Fruit fly (Drosophila melanogaster) whole organism, pupa: Measurements from ENCODE around the gene Nepl14.

Experiments
- CG10348 ChIP-seq: fragments of 200-800 bp; sonication (Bioruptor generic); IDR thresholded peaks from 2 replicates; pipeline ENCODE4 v1.3.6; 2022; ENCODE audit warnings: missing biosample characterization, missing genetic modification characterization
- CG12605 ChIP-seq: fragments of 200-800 bp; sonication (Bioruptor generic); IDR thresholded peaks from 2 replicates; pipeline ENCODE4 v1.3.6; 2022; ENCODE audit warnings: missing biosample characterization, missing genetic modification characterization
- CG13204 ChIP-seq: fragments of 200-800 bp; sonication (Bioruptor generic); optimal IDR thresholded peaks from 2 replicates; lab custom pipeline; 2018; ENCODE audit warnings: missing biosample characterization, mild to moderate bottlenecking, missing genetic modification characterization, moderate library complexity
- CG14655 ChIP-seq: fragments of 200-800 bp; sonication (Bioruptor generic); optimal IDR thresholded peaks from 3 replicates; lab custom pipeline; 2017; ENCODE audit warnings: mild to moderate bottlenecking, missing biosample characterization, missing genetic modification reagents, missing genetic modification characterization
- CG15710 ChIP-seq: fragments of 200-800 bp; sonication (Bioruptor generic); optimal IDR thresholded peaks from 2 replicates; lab custom pipeline; 2018; ENCODE audit warnings: missing biosample characterization, mild to moderate bottlenecking, missing genetic modification characterization, moderate library complexity
- CG17806 ChIP-seq: fragments of 200-800 bp; sonication (Bioruptor generic); optimal IDR thresholded peaks from 2 replicates; lab custom pipeline; 2018; ENCODE audit warnings: missing biosample characterization, mild to moderate bottlenecking, missing genetic modification characterization, moderate library complexity
- CG32121 ChIP-seq: fragments of 200-800 bp; sonication (Bioruptor generic); IDR thresholded peaks from 2 replicates; pipeline ENCODE4 v1.3.6; 2022; ENCODE audit warnings: missing biosample characterization, missing genetic modification characterization
- CG34367 ChIP-seq: fragments of 200-800 bp; sonication (Bioruptor generic); optimal IDR thresholded peaks from 2 replicates; lab custom pipeline; 2018; ENCODE audit warnings: missing biosample characterization, mild to moderate bottlenecking, missing genetic modification characterization
- CG4496 ChIP-seq: fragments of 200-800 bp; sonication (Bioruptor generic); IDR thresholded peaks from 3 replicates; pipeline ENCODE4 v1.3.6; 2022; ENCODE audit warnings: missing biosample characterization, missing genetic modification characterization
- CG8159 ChIP-seq: fragments of 200-800 bp; sonication (Bioruptor generic); optimal IDR thresholded peaks from 3 replicates; lab custom pipeline; 2018; ENCODE audit warnings: missing biosample characterization, mild to moderate bottlenecking, missing genetic modification characterization, moderate library complexity
- CG8301 ChIP-seq: fragments of 200-800 bp; sonication (Bioruptor generic); optimal IDR thresholded peaks from 2 replicates; lab custom pipeline; 2018; ENCODE audit warnings: missing biosample characterization, mild to moderate bottlenecking, missing genetic modification characterization
- CG9948 ChIP-seq: fragments of 200-800 bp; sonication (Bioruptor generic); optimal IDR thresholded peaks from 2 replicates; lab custom pipeline; 2018; ENCODE audit warnings: missing biosample characterization, mild to moderate bottlenecking, missing genetic modification characterization, moderate library complexity
- D1 ChIP-seq: fragments of 200-800 bp; sonication (Bioruptor generic); optimal IDR thresholded peaks from 2 replicates; lab custom pipeline; 2018; ENCODE audit warnings: missing biosample characterization, mild to moderate bottlenecking, missing genetic modification characterization, moderate library complexity
- EcR ChIP-seq: fragments of 200-800 bp; sonication (Bioruptor generic); optimal IDR thresholded peaks from 3 replicates; lab custom pipeline; 2019; ENCODE audit warnings: missing biosample characterization, missing genetic modification characterization, mild to moderate bottlenecking, moderate library complexity, missing genetic modification reagents
- Ets98B ChIP-seq: fragments of 200-800 bp; sonication (Bioruptor generic); IDR thresholded peaks from 2 replicates; pipeline ENCODE4 v1.3.6; 2022; ENCODE audit warnings: missing biosample characterization, missing genetic modification characterization
- Pif1A ChIP-seq: fragments of 200-800 bp; sonication (Bioruptor generic); optimal IDR thresholded peaks from 3 replicates; lab custom pipeline; 2016; ENCODE audit warnings: missing biosample characterization, missing genetic modification characterization
- Pif1B ChIP-seq: fragments of 200-800 bp; sonication (Bioruptor generic); optimal IDR thresholded peaks from 3 replicates; lab custom pipeline; 2016; ENCODE audit warnings: missing biosample characterization, missing genetic modification characterization
- Snoo ChIP-seq: fragments of 200-800 bp; sonication (Bioruptor generic); optimal IDR thresholded peaks from 3 replicates; lab custom pipeline; 2017; ENCODE audit warnings: missing biosample characterization, mild to moderate bottlenecking, missing genetic modification characterization, inconsistent platforms
- fd96Ca ChIP-seq: fragments of 200-800 bp; sonication (Bioruptor generic); IDR thresholded peaks from 3 replicates; pipeline ENCODE4 v1.3.6; 2022; ENCODE audit warnings: missing biosample characterization, missing genetic modification characterization
- gl ChIP-seq: fragments of 200-800 bp; sonication (Bioruptor generic); optimal IDR thresholded peaks from 2 replicates; lab custom pipeline; 2018; ENCODE audit warnings: missing biosample characterization, mild to moderate bottlenecking, missing genetic modification characterization
- rn ChIP-seq: fragments of 200-800 bp; sonication (Bioruptor generic); IDR thresholded peaks from 2 replicates; pipeline ENCODE4 v1.3.6; 2022; ENCODE audit warnings: missing biosample characterization, missing genetic modification characterization

The Nepl14 gene

dm6 chr3R:22750534-22750947, 13.0 kb downstream of the Nepl14 start, which contains the start of the genes rumi, CG7029 and Usp12-46:
Gene rumi (minus strand): TSS chr3R:22750597.
Gene CG7029 (plus strand): TSS chr3R:22750901.
Gene Usp12-46 (plus strand): TSS chr3R:22750901.
- TF ChIP-seq CG12605 (GFP tag; lab: Robert Waterston, UW): peak; percentile 56
- TF ChIP-seq CG32121 (GFP tag; lab: Robert Waterston, UW): peak; percentile 73; the same call in 1 of the 2 replicates
- TF ChIP-seq CG14655 (GFP tag; lab: Kevin White, UChicago): no peak
- TF ChIP-seq CG4496 (GFP tag; lab: Robert Waterston, UW): peak; percentile 89
- TF ChIP-seq CG10348 (GFP tag; lab: Robert Waterston, UW): 0 out of 2 replicates have a peak, but pooled peaks have one; percentile 17
- no peak for TF ChIP-seq EcR (GFP tag; lab: Kevin White, UChicago)
- peak; percentile 31; the same call in 1 of the 2 replicates for TF ChIP-seq rn
- peak; percentile 74 for TF ChIP-seq Snoo (tag; lab: Kevin White, UChicago)
- peak; percentile 79 for TF ChIP-seq CG8159 (tag; lab: Kevin White, UChicago)
- TF ChIP-seq D1 (tag; lab: Kevin White, UChicago): no peak
- TF ChIP-seq CG9948 (tag; lab: Kevin White, UChicago): peak; percentile 57
- TF ChIP-seq CG13204 (GFP tag; lab: Kevin White, UChicago): no peak
- TF ChIP-seq CG17806: peak; percentile 76
- TF ChIP-seq gl (tag; lab: Kevin White, UChicago): peak; percentile 32
- peak; percentile 73 for TF ChIP-seq CG34367 (tag; lab: Kevin White, UChicago)
- no peak for TF ChIP-seq Pif1A (GFP tag; lab: Kevin White, UChicago)
- peak; percentile 79 for TF ChIP-seq CG15710 (tag; lab: Kevin White, UChicago)
- TF ChIP-seq CG8301 (tag; lab: Kevin White, UChicago): peak; percentile 70
- peak; percentile 78 for TF ChIP-seq fd96Ca
- TF ChIP-seq Pif1B (GFP tag; lab: Kevin White, UChicago): no peak
- TF ChIP-seq Ets98B (GFP tag; lab: Robert Waterston, UW): peak; percentile 81

dm6 chr3R:22750039-22750438, 13.5 kb downstream of the Nepl14 start:
- no peak for TF ChIP-seq fd96Ca

dm6 chr3R:22748956-22749355, 14.6 kb downstream of the Nepl14 start, which contains the start of gene CG31139:
Gene CG31139 (minus strand): TSS chr3R:22749056.
- TF ChIP-seq CG15710 (tag; lab: Kevin White, UChicago) (no peak), Ets98B (GFP tag; lab: Robert Waterston, UW) (no peak), D1 (tag; lab: Kevin White, UChicago) (no peak), Pif1B (GFP tag; lab: Kevin White, UChicago) (no peak), CG10348 (GFP tag; lab: Robert Waterston, UW) (no peak), fd96Ca (no peak), CG13204 (GFP tag; lab: Kevin White, UChicago) (no peak), Pif1A (GFP tag; lab: Kevin White, UChicago) (no peak), CG17806 (no peak), CG14655 (GFP tag; lab: Kevin White, UChicago) (no peak), gl (tag; lab: Kevin White, UChicago) (no peak), rn (no peak), CG9948 (tag; lab: Kevin White, UChicago) (no peak), CG32121 (GFP tag; lab: Robert Waterston, UW) (no peak), Snoo (tag; lab: Kevin White, UChicago) (no peak), EcR (GFP tag; lab: Kevin White, UChicago) (no peak), CG4496 (GFP tag; lab: Robert Waterston, UW) (no peak), CG8159 (tag; lab: Kevin White, UChicago) (no peak), CG8301 (tag; lab: Kevin White, UChicago) (no peak)

- no peak for TF ChIP-seq CG15710 (tag; lab: Kevin White, UChicago)
- no peak for TF ChIP-seq D1 (tag; lab: Kevin White, UChicago)
- TF ChIP-seq CG9948 (tag; lab: Kevin White, UChicago): no peak
- TF ChIP-seq Pif1A (GFP tag; lab: Kevin White, UChicago): no peak
- TF ChIP-seq gl (tag; lab: Kevin White, UChicago): no peak
- no peak for TF ChIP-seq CG17806
- TF ChIP-seq CG13204 (GFP tag; lab: Kevin White, UChicago): no peak
- TF ChIP-seq Ets98B (GFP tag; lab: Robert Waterston, UW): no peak
- TF ChIP-seq CG4496 (GFP tag; lab: Robert Waterston, UW): no peak
- TF ChIP-seq CG34367 (tag; lab: Kevin White, UChicago): no peak
- TF ChIP-seq rn: no peak
- TF ChIP-seq CG32121 (GFP tag; lab: Robert Waterston, UW): no peak
- no peak for TF ChIP-seq fd96Ca
- no peak for TF ChIP-seq EcR (GFP tag; lab: Kevin White, UChicago)
- TF ChIP-seq CG8159 (tag; lab: Kevin White, UChicago): no peak
- no peak for TF ChIP-seq Snoo (tag; lab: Kevin White, UChicago)
- no peak for TF ChIP-seq CG8301 (tag; lab: Kevin White, UChicago)
- TF ChIP-seq, all 21 proteins: peak for 0
Measured at dm6 chr3R:22747423-22748090, 16.0 kb downstream of the Nepl14 start, which contains the start of gene CG17141. Gene CG17141 (minus strand): TSS chr3R:22747599.

- no peak for TF ChIP-seq CG8159 (tag; lab: Kevin White, UChicago)
- TF ChIP-seq CG14655 (GFP tag; lab: Kevin White, UChicago): no peak
- TF ChIP-seq Ets98B (GFP tag; lab: Robert Waterston, UW): no peak
- TF ChIP-seq CG9948 (tag; lab: Kevin White, UChicago): no peak
- no peak for TF ChIP-seq CG17806
- no peak for TF ChIP-seq CG12605 (GFP tag; lab: Robert Waterston, UW)
- TF ChIP-seq CG4496 (GFP tag; lab: Robert Waterston, UW): no peak
Measured at dm6 chr3R:22745432-22745831, 18.1 kb downstream of the Nepl14 start, which contains the start of the genes vret and HP1c. Gene vret (minus strand): TSS chr3R:22745581. Gene HP1c (plus strand): TSS chr3R:22745620.
